Worm (Caenorhabditis elegans): Measurements from ENCODE around the gene T24E12.11.
A peak's percentile ranks its signal among the peaks of the same experiment; 100 is the strongest.

T24E12.11 gene

ce11 chrII:3805518-3805917 is 26.2 kb upstream of the T24E12.11 start:
- TF ChIP-seq ceh-82 (tag; optimal IDR thresholded peaks at IDR 0.05) (no peak), nhr-19 (GFP tag; conservative IDR thresholded peaks at IDR 0.05) (no peak), pag-3 (tag; optimal IDR thresholded peaks at IDR 0.05; ENCODE audit: borderline replicate concordance, insufficient read depth) (no peak), sptf-1 (tag; optimal IDR thresholded peaks at IDR 0.05) (no peak), rnt-1 (tag; optimal IDR thresholded peaks at IDR 0.05) (no peak)

- TF ChIP-seq snu-23 (GFP tag; optimal IDR thresholded peaks at IDR 0.05) (no peak), vab-15 (tag; optimal IDR thresholded peaks at IDR 0.05) (no peak), lin-14 (GFP tag; optimal IDR thresholded peaks at IDR 0.05) (no peak), ama-1 (optimal IDR thresholded peaks at IDR 0.05) (no peak), pqm-1 (tag; optimal IDR thresholded peaks at IDR 0.05) (no peak), F16B12.6 (tag; optimal IDR thresholded peaks at IDR 0.05) (no peak), unc-62 (GFP tag; optimal IDR thresholded peaks at IDR 0.05) (no peak), ceh-63 (GFP tag; optimal IDR thresholded peaks at IDR 0.05) (no peak), mep-1 (tag; optimal IDR thresholded peaks at IDR 0.05) (no peak), alr-1 (tag; optimal IDR thresholded peaks at IDR 0.05; ENCODE audit: borderline replicate concordance) (no peak), lin-39 (tag; optimal IDR thresholded peaks at IDR 0.05) (no peak)
Observed at ce11 chrII:3803219-3803618, 23.9 kb upstream of the T24E12.11 start, which contains the start of gene ins-32. TSS of gene ins-32 (minus strand) at chrII:3803319.

- TF ChIP-seq efl-1 (optimal IDR thresholded peaks at IDR 0.05) (no peak), efl-1 (GFP tag; optimal IDR thresholded peaks at IDR 0.05 in 1 of 2) (peak in 1 of 2 experiments; percentile 25), ceh-63 (GFP tag; optimal IDR thresholded peaks at IDR 0.05) (no peak), vab-15 (tag; optimal IDR thresholded peaks at IDR 0.05) (no peak)
Observed at ce11 chrII:3795323-3795722, 16.0 kb upstream of the T24E12.11 start, which contains the start of gene Y8A9A.2. TSS of gene Y8A9A.2 (plus strand) at chrII:3795623.

- no peak for TF ChIP-seq nhr-76 (tag; optimal IDR thresholded peaks at IDR 0.05)
- no peak for TF ChIP-seq lin-39 (tag; optimal IDR thresholded peaks at IDR 0.05)
- no peak for TF ChIP-seq pqm-1 (tag; optimal IDR thresholded peaks at IDR 0.05)
- TF ChIP-seq sox-4 (tag; optimal IDR thresholded peaks at IDR 0.05) = no peak
- TF ChIP-seq sptf-1 (tag; optimal IDR thresholded peaks at IDR 0.05) = no peak
- TF ChIP-seq mab-9 (GFP tag; IDR thresholded peaks at IDR 0.05) = no peak
- no peak for TF ChIP-seq fkh-10 (GFP tag; optimal IDR thresholded peaks at IDR 0.05)
- no peak for TF ChIP-seq mep-1 (tag; optimal IDR thresholded peaks at IDR 0.05)
- no peak for TF ChIP-seq ces-1 (GFP tag; optimal IDR thresholded peaks at IDR 0.05)
- no peak for TF ChIP-seq vab-15 (tag; optimal IDR thresholded peaks at IDR 0.05)
- no peak for TF ChIP-seq snpc-4 (tag; optimal IDR thresholded peaks at IDR 0.05)
- TF ChIP-seq F16B12.6 (tag; optimal IDR thresholded peaks at IDR 0.05) = no peak
- no peak for TF ChIP-seq pax-3 (tag; optimal IDR thresholded peaks at IDR 0.05)
- no peak for TF ChIP-seq skn-1 (tag; optimal IDR thresholded peaks at IDR 0.05)
- no peak for TF ChIP-seq jun-1 (tag; optimal IDR thresholded peaks at IDR 0.05)
- no peak for TF ChIP-seq aha-1 (tag; optimal IDR thresholded peaks at IDR 0.05)
- no peak for TF ChIP-seq fos-1 (tag; optimal IDR thresholded peaks at IDR 0.05)
- TF ChIP-seq sup-37 (GFP tag; optimal IDR thresholded peaks at IDR 0.05) = no peak
- TF ChIP-seq blmp-1 (tag; optimal IDR thresholded peaks at IDR 0.05) = no peak
Observed at ce11 chrII:3793336-3793735, 14.0 kb upstream of the T24E12.11 start, which contains the start of gene fbxb-99. TSS of gene fbxb-99 (minus strand) at chrII:3793436.

ce11 chrII:3788356-3788962 is 9.1 kb upstream of the T24E12.11 start:
- no peak for TF ChIP-seq pqm-1 (tag; optimal IDR thresholded peaks at IDR 0.05)
- TF ChIP-seq lin-14 (GFP tag; optimal IDR thresholded peaks at IDR 0.05) = no peak
- TF ChIP-seq efl-1 (optimal IDR thresholded peaks at IDR 0.05) = no peak
- peak in 1 of 2 experiments; percentile 78 for TF ChIP-seq efl-1 (GFP tag; optimal IDR thresholded peaks at IDR 0.05 in 1 of 2)
- TF ChIP-seq nhr-76 (tag; optimal IDR thresholded peaks at IDR 0.05) = no peak
- no peak for TF ChIP-seq nhr-28 (tag; optimal IDR thresholded peaks at IDR 0.05)
- no peak for TF ChIP-seq snu-23 (GFP tag; optimal IDR thresholded peaks at IDR 0.05)
- TF ChIP-seq isw-1 (GFP tag; IDR thresholded peaks at IDR 0.05) = no peak
- TF ChIP-seq elt-2 (tag; optimal IDR thresholded peaks at IDR 0.05) = peak; percentile 77
- TF ChIP-seq rnt-1 (tag; optimal IDR thresholded peaks at IDR 0.05) = no peak
- no peak for TF ChIP-seq lin-13 (GFP tag; optimal IDR thresholded peaks at IDR 0.05)
